Fruit fly (Drosophila melanogaster) whole organism, embryonic: ENCODE measurements around the gene Sec10.

Experiments
- ATbp ChIP-seq: fragments of 200-800 bp; sonication (Bioruptor generic); optimal IDR thresholded peaks from 2 replicates; lab custom pipeline; 2017; ENCODE audit warnings: missing biosample characterization, mild to moderate bottlenecking, missing genetic modification characterization, missing genetic modification reagents
- Antp ChIP-seq: fragments of 200-800 bp; sonication (Bioruptor generic); optimal IDR thresholded peaks from 3 replicates; lab custom pipeline; 2016; ENCODE audit warnings: missing biosample characterization, missing genetic modification characterization
- Bgb ChIP-seq: fragments of 200-800 bp; sonication (Bioruptor generic); IDR thresholded peaks from 2 replicates; pipeline ENCODE4 v1.3.6; 2022; ENCODE audit warnings: missing biosample characterization, missing genetic modification characterization; ENCODE audit not compliant: partially characterized antibody
- CG10543 ChIP-seq: fragments of 200-800 bp; sonication (Bioruptor generic); optimal IDR thresholded peaks from 3 replicates; lab custom pipeline; 2017; ENCODE audit warnings: missing biosample characterization, mild to moderate bottlenecking, missing genetic modification characterization, moderate library complexity
- CG10959 ChIP-seq: fragments of 200-800 bp; sonication (Bioruptor generic); IDR thresholded peaks from 2 replicates; pipeline ENCODE4 v1.3.6; 2022; ENCODE audit warnings: missing biosample characterization, missing genetic modification characterization
- CG11696 ChIP-seq: fragments of 200-800 bp; sonication (Bioruptor generic); IDR thresholded peaks from 2 replicates; pipeline ENCODE4 v1.3.6; 2022; ENCODE audit warnings: missing biosample characterization, missing genetic modification characterization
- CG11723 ChIP-seq: fragments of 200-800 bp; sonication (Bioruptor generic); optimal IDR thresholded peaks from 2 replicates; lab custom pipeline; 2017; ENCODE audit warnings: missing biosample characterization, mild to moderate bottlenecking, missing genetic modification characterization
- CG1233 ChIP-seq: fragments of 200-800 bp; sonication (Bioruptor generic); optimal IDR thresholded peaks from 4 replicates; lab custom pipeline; 2018; ENCODE audit warnings: missing biosample characterization, mild to moderate bottlenecking, missing genetic modification characterization
- CG12391 ChIP-seq: fragments of 200-800 bp; sonication (Bioruptor generic); optimal IDR thresholded peaks from 3 replicates; lab custom pipeline; 2018; ENCODE audit warnings: missing biosample characterization, mild to moderate bottlenecking, missing genetic modification characterization, moderate library complexity
- CG13894 ChIP-seq: fragments of 200-800 bp; sonication (Bioruptor generic); optimal IDR thresholded peaks from 3 replicates; lab custom pipeline; 2018; ENCODE audit warnings: missing biosample characterization, mild to moderate bottlenecking, missing genetic modification characterization, moderate library complexity
- CG1647 ChIP-seq: fragments of 200-800 bp; sonication (Bioruptor generic); optimal IDR thresholded peaks from 3 replicates; lab custom pipeline; 2016; ENCODE audit warnings: missing biosample characterization, missing genetic modification characterization
- CG17612 ChIP-seq: fragments of 200-800 bp; sonication (Bioruptor generic); IDR thresholded peaks from 2 replicates; pipeline ENCODE4 v1.3.6; 2022; ENCODE audit warnings: missing biosample characterization, missing genetic modification characterization
- CG32532 ChIP-seq: fragments of 200-800 bp; sonication (Bioruptor generic); IDR thresholded peaks from 2 replicates; pipeline ENCODE4 v1.3.6; 2022; ENCODE audit warnings: missing biosample characterization, missing genetic modification characterization
- CG3995 ChIP-seq: fragments of 200-800 bp; sonication (Bioruptor generic); optimal IDR thresholded peaks from 3 replicates; lab custom pipeline; 2016; ENCODE audit warnings: missing biosample characterization, missing genetic modification characterization
- CG6689 ChIP-seq: fragments of 200-800 bp; sonication (Bioruptor generic); IDR thresholded peaks from 2 replicates; pipeline ENCODE4 v1.3.6; 2022; ENCODE audit warnings: missing biosample characterization, missing genetic modification characterization
- CG6791 ChIP-seq: fragments of 200-800 bp; sonication (Bioruptor generic); IDR thresholded peaks from 3 replicates; pipeline ENCODE4 v1.3.6; 2022; ENCODE audit warnings: missing biosample characterization, missing genetic modification characterization; ENCODE audit not compliant: partially characterized antibody
- CG7271 ChIP-seq: fragments of 200-800 bp; sonication (Bioruptor generic); optimal IDR thresholded peaks from 2 replicates; lab custom pipeline; 2018; ENCODE audit warnings: missing biosample characterization, mild to moderate bottlenecking, missing genetic modification characterization, moderate library complexity
- CG7963 ChIP-seq: fragments of 200-800 bp; sonication (Bioruptor generic); IDR thresholded peaks from 3 replicates; pipeline ENCODE4 v1.3.6; 2022; ENCODE audit warnings: missing biosample characterization, missing genetic modification characterization; ENCODE audit not compliant: partially characterized antibody
- CG8765 ChIP-seq: fragments of 200-800 bp; sonication (Bioruptor generic); IDR thresholded peaks from 2 replicates; pipeline ENCODE4 v1.3.6; 2022; ENCODE audit warnings: missing biosample characterization, missing genetic modification characterization
- CG8924 ChIP-seq: fragments of 200-800 bp; optimal IDR thresholded peaks from 3 replicates; lab custom pipeline; 2019; ENCODE audit warnings: missing biosample characterization, mild to moderate bottlenecking, missing genetic modification characterization, moderate library complexity
- CG9817 ChIP-seq: fragments of 200-800 bp; sonication (Bioruptor generic); optimal IDR thresholded peaks from 2 replicates; lab custom pipeline; 2018; ENCODE audit warnings: missing biosample characterization, mild to moderate bottlenecking, missing genetic modification characterization, moderate library complexity
- CTCF ChIP-seq: fragments of 200-800 bp; sonication (Bioruptor generic); optimal IDR thresholded peaks from 2 replicates; lab custom pipeline; 2017; ENCODE audit warnings: missing biosample characterization, mild to moderate bottlenecking, missing genetic modification characterization, moderate library complexity
- CrebB ChIP-seq: fragments of 200-800 bp; sonication (Bioruptor generic); optimal IDR thresholded peaks from 3 replicates; lab custom pipeline; 2018; ENCODE audit warnings: missing biosample characterization, mild to moderate bottlenecking, missing genetic modification characterization
- D19A ChIP-seq: fragments of 200-800 bp; optimal IDR thresholded peaks from 3 replicates; lab custom pipeline; 2019; ENCODE audit warnings: missing biosample characterization, mild to moderate bottlenecking, missing genetic modification characterization, moderate library complexity
- Dll ChIP-seq: fragments of 200-800 bp; sonication (Bioruptor generic); IDR thresholded peaks from 4 replicates; pipeline ENCODE4 v1.3.6; 2022; ENCODE audit warnings: missing biosample characterization, missing genetic modification characterization; ENCODE audit not compliant: partially characterized antibody
- Doc3 ChIP-seq: fragments of 200-800 bp; sonication (Bioruptor generic); IDR thresholded peaks from 3 replicates; pipeline ENCODE4 v1.3.6; 2022; ENCODE audit warnings: missing biosample characterization, missing genetic modification characterization; ENCODE audit not compliant: partially characterized antibody
- ERR ChIP-seq: fragments of 200-800 bp; sonication (Bioruptor generic); optimal IDR thresholded peaks from 2 replicates; lab custom pipeline; 2016; ENCODE audit warnings: missing biosample characterization, missing genetic modification characterization
- Ets97D ChIP-seq: fragments of 200-800 bp; sonication (Bioruptor generic); optimal IDR thresholded peaks from 3 replicates; lab custom pipeline; 2016; ENCODE audit warnings: missing biosample characterization, missing genetic modification characterization
- GATAe ChIP-seq: fragments of 200-800 bp; sonication (Bioruptor generic); conservative IDR thresholded peaks from 2 replicates; pipeline ENCODE4 v1.3.6; 2022; ENCODE audit warnings: missing biosample characterization, missing genetic modification characterization
- HLH54F ChIP-seq: fragments of 200-800 bp; sonication (Bioruptor generic); optimal IDR thresholded peaks from 3 replicates; lab custom pipeline; 2016; ENCODE audit warnings: missing biosample characterization, missing genetic modification characterization
- MBD-R2 ChIP-seq: fragments of 200-800 bp; sonication (Bioruptor generic); IDR thresholded peaks from 2 replicates; pipeline ENCODE4 v1.3.6; 2022; ENCODE audit warnings: missing biosample characterization, missing genetic modification characterization
- MESR4 ChIP-seq: fragments of 200-800 bp; sonication (Bioruptor generic); optimal IDR thresholded peaks from 2 replicates; lab custom pipeline; 2018; ENCODE audit warnings: missing biosample characterization, mild to moderate bottlenecking, missing genetic modification characterization, moderate library complexity
- Meics ChIP-seq: fragments of 200-800 bp; sonication (Bioruptor generic); optimal IDR thresholded peaks from 2 replicates; lab custom pipeline; 2017; ENCODE audit warnings: missing biosample characterization, mild to moderate bottlenecking, missing genetic modification characterization
- Mes4 ChIP-seq: fragments of 200-800 bp; sonication (Bioruptor generic); optimal IDR thresholded peaks from 2 replicates; lab custom pipeline; 2016; ENCODE audit warnings: missing biosample characterization, missing genetic modification characterization
- NC2β ChIP-seq: fragments of 200-800 bp; sonication (Bioruptor generic); optimal IDR thresholded peaks from 2 replicates; lab custom pipeline; 2016; ENCODE audit warnings: missing biosample characterization, missing genetic modification characterization
- NFAT ChIP-seq: fragments of 200-800 bp; sonication (Bioruptor generic); IDR thresholded peaks from 2 replicates; pipeline ENCODE4 v1.3.6; 2022; ENCODE audit warnings: missing biosample characterization, missing genetic modification characterization
- PHDP ChIP-seq: fragments of 200-800 bp; sonication (Bioruptor generic); optimal IDR thresholded peaks from 3 replicates; lab custom pipeline; 2018; ENCODE audit warnings: missing biosample characterization, mild to moderate bottlenecking, missing genetic modification characterization, moderate library complexity
- Ptx1 ChIP-seq: fragments of 200-800 bp; sonication (Bioruptor generic); IDR thresholded peaks from 2 replicates; pipeline ENCODE4 v1.3.6; 2022; ENCODE audit warnings: missing biosample characterization, missing genetic modification characterization
- Tbp ChIP-seq: fragments of >200 bp; optimal IDR thresholded peaks from 2 replicates; lab custom pipeline; 2018; ENCODE audit warnings: missing biosample characterization, missing genetic modification characterization
- ase ChIP-seq: fragments of 200-800 bp; sonication (Bioruptor generic); IDR thresholded peaks from 3 replicates; pipeline ENCODE4 v1.3.6; 2022; ENCODE audit warnings: missing biosample characterization, missing genetic modification characterization
- caup ChIP-seq: fragments of 200-800 bp; sonication (Bioruptor generic); optimal IDR thresholded peaks from 3 replicates; lab custom pipeline; 2017; ENCODE audit warnings: missing biosample characterization, mild to moderate bottlenecking, missing genetic modification characterization, moderate library complexity; ENCODE audit not compliant: severe bottlenecking
- eyg ChIP-seq: fragments of 200-800 bp; sonication (Bioruptor generic); optimal IDR thresholded peaks from 3 replicates; lab custom pipeline; 2016; ENCODE audit warnings: missing biosample characterization, missing genetic modification characterization
- gro ChIP-seq: fragments of 200-800 bp; sonication (Bioruptor generic); optimal IDR thresholded peaks from 2 replicates; lab custom pipeline; 2016; ENCODE audit warnings: missing biosample characterization, missing genetic modification characterization
- gt ChIP-seq: fragments of 200-800 bp; sonication (Bioruptor generic); IDR thresholded peaks from 2 replicates; pipeline ENCODE4 v1.3.6; 2022; ENCODE audit warnings: missing biosample characterization, missing genetic modification characterization
- hb ChIP-seq: fragments of 200-800 bp; sonication (Bioruptor generic); IDR thresholded peaks from 3 replicates; pipeline ENCODE4 v1.3.6; 2022; ENCODE audit warnings: missing biosample characterization, missing genetic modification characterization; ENCODE audit not compliant: partially characterized antibody
- jumu ChIP-seq: fragments of 200-800 bp; sonication (Bioruptor generic); optimal IDR thresholded peaks from 3 replicates; lab custom pipeline; 2016; ENCODE audit warnings: missing biosample characterization, missing genetic modification characterization
- lola ChIP-seq, 3 experiments: fragments of >200 bp in 2 of 3; fragments of 200-800 bp in 1 of 3; sonication (Bioruptor generic) in 1 of 3; optimal IDR thresholded peaks; 2 replicates each; lab custom pipeline; 2017 to 2019; ENCODE audit warnings: missing biosample characterization in 3 of 3, missing genetic modification characterization in 3 of 3, mild to moderate bottlenecking in 1 of 3, moderate library complexity in 1 of 3
- peb ChIP-seq: fragments of 200-800 bp; sonication (Bioruptor generic); IDR thresholded peaks from 2 replicates; pipeline ENCODE4 v1.3.6; 2022; ENCODE audit warnings: missing biosample characterization, missing genetic modification characterization
- pho ChIP-seq: fragments of 200-800 bp; sonication (Bioruptor generic); optimal IDR thresholded peaks from 2 replicates; lab custom pipeline; 2016; ENCODE audit warnings: missing biosample characterization, missing genetic modification characterization
- pnt ChIP-seq: fragments of 200-800 bp; sonication (Bioruptor generic); optimal IDR thresholded peaks from 3 replicates; lab custom pipeline; 2016; ENCODE audit warnings: missing biosample characterization, missing genetic modification characterization
- psq ChIP-seq: fragments of 200-800 bp; sonication (Bioruptor generic); optimal IDR thresholded peaks from 2 replicates; lab custom pipeline; 2017; ENCODE audit warnings: missing biosample characterization, missing genetic modification characterization
- yki ChIP-seq: fragments of >200 bp; optimal IDR thresholded peaks from 3 replicates; lab custom pipeline; 2018

The Sec10 gene

dm6 chr3R:24169362-24169761 lies 34.7 kb downstream of the Sec10 start, which contains the start of gene CG5510 (continued):
- TF ChIP-seq NC2β (GFP tag; lab: Kevin White, UChicago), result peak; percentile 32
- no peak for TF ChIP-seq GATAe
- peak; percentile 97 for TF ChIP-seq Dll (GFP tag; lab: Robert Waterston, UW)
- peak; percentile 48; the same call in 1 of the 2 replicates for TF ChIP-seq Ptx1 (GFP tag; lab: Robert Waterston, UW)
- peak; percentile 74 for TF ChIP-seq pho (GFP tag; lab: Kevin White, UChicago)
- 0 out of 2 replicates have a peak, but pooled peaks have one; percentile 11 for TF ChIP-seq peb (GFP tag; lab: Robert Waterston, UW)
- TF ChIP-seq Antp, result peak; percentile 65
- TF ChIP-seq ERR (GFP tag; lab: Kevin White, UChicago), result peak; percentile 4
- TF ChIP-seq CG3995 (GFP tag; lab: Kevin White, UChicago), result peak; percentile 100
- no peak for TF ChIP-seq CG11696 (GFP tag; lab: Robert Waterston, UW)
- TF ChIP-seq CG6791 (GFP tag; lab: Robert Waterston, UW), result peak; percentile 99
- peak; percentile 41 for TF ChIP-seq PHDP (tag; lab: Kevin White, UChicago)
- no peak for TF ChIP-seq CG1647 (GFP tag; lab: Kevin White, UChicago)
- TF ChIP-seq CG1233, result no peak
- no peak for TF ChIP-seq ATbp (GFP tag; lab: Kevin White, UChicago)
- TF ChIP-seq Bgb (GFP tag; lab: Robert Waterston, UW), result peak; percentile 99
- peak in 1 of 3 experiments; percentile 8 for TF ChIP-seq lola (GFP tag; optimal IDR thresholded peaks at IDR 0.05; lab: Kevin White, UChicago)
- 0 out of 3 replicates have a peak, but pooled peaks have one; percentile 21 for TF ChIP-seq ase (GFP tag; lab: Robert Waterston, UW)
- TF ChIP-seq CG7963 (GFP tag; lab: Robert Waterston, UW), result peak; percentile 98
- TF ChIP-seq CG11723 (GFP tag; lab: Kevin White, UChicago), result no peak
- peak; percentile 55 for TF ChIP-seq CrebB (tag; lab: Kevin White, UChicago)
- TF ChIP-seq Tbp (GFP tag; lab: Kevin White, UChicago), result no peak
- no peak for TF ChIP-seq CG7271 (tag; lab: Kevin White, UChicago)
- TF ChIP-seq Meics, result peak; percentile 21
- peak; percentile 86 for TF ChIP-seq gro (GFP tag; lab: Kevin White, UChicago)
- TF ChIP-seq CG10959 (GFP tag; lab: Robert Waterston, UW), result no peak
- peak; percentile 83 for TF ChIP-seq NFAT (GFP tag; lab: Robert Waterston, UW)
- peak; percentile 39 for TF ChIP-seq eyg (GFP tag; lab: Kevin White, UChicago)
- peak; percentile 65 for TF ChIP-seq CG32532 (GFP tag; lab: Robert Waterston, UW)
- TF ChIP-seq Ets97D, result peak; percentile 84
- TF ChIP-seq CG8765 (GFP tag; lab: Robert Waterston, UW), result peak; percentile 7; the same call in 1 of the 2 replicates
- TF ChIP-seq hb (GFP tag; lab: Robert Waterston, UW), result peak; percentile 96
- peak; percentile 97 for TF ChIP-seq Doc3
- no peak for TF ChIP-seq CTCF (GFP tag; lab: Kevin White, UChicago)
- peak; percentile 45 for TF ChIP-seq CG12391 (tag; lab: Kevin White, UChicago)
- peak; percentile 51 for TF ChIP-seq jumu (GFP tag; lab: Kevin White, UChicago)
- TF ChIP-seq CG8924 (tag; lab: Kevin White, UChicago), result peak; percentile 2
- TF ChIP-seq CG6689 (GFP tag; lab: Robert Waterston, UW), result no peak
- TF ChIP-seq gt (GFP tag; lab: Robert Waterston, UW), result no peak
- peak; percentile 34 for TF ChIP-seq CG10543 (GFP tag; lab: Kevin White, UChicago)
- TF ChIP-seq yki (lab: Kevin White, UChicago), result no peak
- TF ChIP-seq MBD-R2, result peak; percentile 98
- TF ChIP-seq CG13894 (tag; lab: Kevin White, UChicago), result peak; percentile 62
- no peak for TF ChIP-seq CG17612
- peak; percentile 58 for TF ChIP-seq HLH54F (GFP tag; lab: Kevin White, UChicago)
- peak; percentile 68 for TF ChIP-seq caup (GFP tag; lab: Kevin White, UChicago)
- TF ChIP-seq CG9817, result peak; percentile 56
- peak; percentile 90 for TF ChIP-seq MESR4 (GFP tag; lab: Kevin White, UChicago)
- no peak for TF ChIP-seq psq (GFP tag; lab: Kevin White, UChicago)
- TF ChIP-seq D19A (tag; lab: Kevin White, UChicago), result peak; percentile 11
- peak; percentile 7 for TF ChIP-seq pnt (GFP tag; lab: Kevin White, UChicago)
- TF ChIP-seq Mes4 (GFP tag; lab: Kevin White, UChicago), result no peak
